Fruit fly (Drosophila melanogaster) whole organism: Measurements from ENCODE around the gene SmydA-8.

Experiments used
- Dll ChIP-seq: fragments of >200 bp; optimal IDR thresholded peaks from 2 replicates; lab custom pipeline; 2017
- pan ChIP-seq: fragments of >200 bp; optimal IDR thresholded peaks from 2 replicates; lab custom pipeline; 2017
- usp ChIP-seq: fragments of >200 bp; optimal IDR thresholded peaks from 2 replicates; lab custom pipeline; 2017; ENCODE audit warnings: missing biosample characterization, missing genetic modification characterization, mixed read lengths

DNA sequence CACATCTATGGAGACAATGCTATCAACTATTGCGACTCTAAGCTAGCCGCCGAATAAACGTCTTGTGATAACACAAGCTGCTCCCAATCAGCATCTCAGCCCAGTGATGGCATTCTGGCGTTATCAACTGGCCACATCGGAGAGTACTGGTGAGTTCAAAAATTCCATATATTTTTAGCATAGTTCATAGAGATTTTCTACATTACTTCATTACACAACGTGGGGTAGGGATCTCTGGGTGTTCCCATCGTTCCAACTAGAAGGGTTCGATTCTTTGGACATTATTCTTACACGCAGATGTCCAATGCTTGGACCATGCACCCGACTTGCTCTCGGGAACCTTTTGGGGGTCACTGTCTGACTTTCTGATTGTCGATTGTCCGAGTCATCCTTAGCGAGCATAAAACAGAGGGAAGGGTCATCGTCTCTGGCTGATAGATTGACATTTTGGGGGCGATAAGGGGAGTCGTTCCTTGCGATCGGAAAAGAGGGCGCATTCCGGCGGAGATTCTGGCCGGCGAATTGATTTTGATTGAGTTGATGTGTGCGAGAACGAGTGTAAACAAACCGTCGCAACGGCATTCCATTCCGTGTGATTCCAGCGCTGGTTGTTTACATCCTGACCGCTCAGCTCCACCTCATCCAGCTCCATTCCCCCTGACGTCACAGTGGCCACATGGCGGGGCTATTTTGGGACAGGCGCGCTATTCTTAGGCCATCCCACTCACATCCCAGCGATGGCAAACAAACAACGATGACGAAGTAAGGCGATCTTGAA is 51.3 kb downstream of the SmydA-8 start, which contains the start of the genes Cyp4d1 and CG3630:
- no peak for TF ChIP-seq Dll (lab: Kevin White, UChicago)
- TF ChIP-seq pan (lab: Kevin White, UChicago): no peak
- no peak for TF ChIP-seq usp (GFP tag; lab: Kevin White, UChicago)
